Fruit fly (Drosophila melanogaster) whole organism, pupa: ENCODE results near the gene Tmf.

Experiments
- CG10348 ChIP-seq: fragments of 200-800 bp; sonication (Bioruptor generic); IDR thresholded peaks from 2 replicates; pipeline ENCODE4 v1.3.6; 2022; ENCODE audit warnings: missing biosample characterization, missing genetic modification characterization
- CG12605 ChIP-seq: fragments of 200-800 bp; sonication (Bioruptor generic); IDR thresholded peaks from 2 replicates; pipeline ENCODE4 v1.3.6; 2022; ENCODE audit warnings: missing biosample characterization, missing genetic modification characterization
- CG13204 ChIP-seq: fragments of 200-800 bp; sonication (Bioruptor generic); optimal IDR thresholded peaks from 2 replicates; lab custom pipeline; 2018; ENCODE audit warnings: missing biosample characterization, mild to moderate bottlenecking, missing genetic modification characterization, moderate library complexity
- CG14655 ChIP-seq: fragments of 200-800 bp; sonication (Bioruptor generic); optimal IDR thresholded peaks from 3 replicates; lab custom pipeline; 2017; ENCODE audit warnings: mild to moderate bottlenecking, missing biosample characterization, missing genetic modification reagents, missing genetic modification characterization
- CG15710 ChIP-seq: fragments of 200-800 bp; sonication (Bioruptor generic); optimal IDR thresholded peaks from 2 replicates; lab custom pipeline; 2018; ENCODE audit warnings: missing biosample characterization, mild to moderate bottlenecking, missing genetic modification characterization, moderate library complexity
- CG17806 ChIP-seq: fragments of 200-800 bp; sonication (Bioruptor generic); optimal IDR thresholded peaks from 2 replicates; lab custom pipeline; 2018; ENCODE audit warnings: missing biosample characterization, mild to moderate bottlenecking, missing genetic modification characterization, moderate library complexity
- CG32121 ChIP-seq: fragments of 200-800 bp; sonication (Bioruptor generic); IDR thresholded peaks from 2 replicates; pipeline ENCODE4 v1.3.6; 2022; ENCODE audit warnings: missing biosample characterization, missing genetic modification characterization
- CG34367 ChIP-seq: fragments of 200-800 bp; sonication (Bioruptor generic); optimal IDR thresholded peaks from 2 replicates; lab custom pipeline; 2018; ENCODE audit warnings: missing biosample characterization, mild to moderate bottlenecking, missing genetic modification characterization
- CG4496 ChIP-seq: fragments of 200-800 bp; sonication (Bioruptor generic); IDR thresholded peaks from 3 replicates; pipeline ENCODE4 v1.3.6; 2022; ENCODE audit warnings: missing biosample characterization, missing genetic modification characterization
- CG8159 ChIP-seq: fragments of 200-800 bp; sonication (Bioruptor generic); optimal IDR thresholded peaks from 3 replicates; lab custom pipeline; 2018; ENCODE audit warnings: missing biosample characterization, mild to moderate bottlenecking, missing genetic modification characterization, moderate library complexity
- CG8301 ChIP-seq: fragments of 200-800 bp; sonication (Bioruptor generic); optimal IDR thresholded peaks from 2 replicates; lab custom pipeline; 2018; ENCODE audit warnings: missing biosample characterization, mild to moderate bottlenecking, missing genetic modification characterization
- CG9948 ChIP-seq: fragments of 200-800 bp; sonication (Bioruptor generic); optimal IDR thresholded peaks from 2 replicates; lab custom pipeline; 2018; ENCODE audit warnings: missing biosample characterization, mild to moderate bottlenecking, missing genetic modification characterization, moderate library complexity
- D1 ChIP-seq: fragments of 200-800 bp; sonication (Bioruptor generic); optimal IDR thresholded peaks from 2 replicates; lab custom pipeline; 2018; ENCODE audit warnings: missing biosample characterization, mild to moderate bottlenecking, missing genetic modification characterization, moderate library complexity
- EcR ChIP-seq: fragments of 200-800 bp; sonication (Bioruptor generic); optimal IDR thresholded peaks from 3 replicates; lab custom pipeline; 2019; ENCODE audit warnings: missing biosample characterization, missing genetic modification characterization, mild to moderate bottlenecking, moderate library complexity, missing genetic modification reagents
- Ets98B ChIP-seq: fragments of 200-800 bp; sonication (Bioruptor generic); IDR thresholded peaks from 2 replicates; pipeline ENCODE4 v1.3.6; 2022; ENCODE audit warnings: missing biosample characterization, missing genetic modification characterization
- Pif1A ChIP-seq: fragments of 200-800 bp; sonication (Bioruptor generic); optimal IDR thresholded peaks from 3 replicates; lab custom pipeline; 2016; ENCODE audit warnings: missing biosample characterization, missing genetic modification characterization
- Pif1B ChIP-seq: fragments of 200-800 bp; sonication (Bioruptor generic); optimal IDR thresholded peaks from 3 replicates; lab custom pipeline; 2016; ENCODE audit warnings: missing biosample characterization, missing genetic modification characterization
- Snoo ChIP-seq: fragments of 200-800 bp; sonication (Bioruptor generic); optimal IDR thresholded peaks from 3 replicates; lab custom pipeline; 2017; ENCODE audit warnings: missing biosample characterization, mild to moderate bottlenecking, missing genetic modification characterization, inconsistent platforms
- fd96Ca ChIP-seq: fragments of 200-800 bp; sonication (Bioruptor generic); IDR thresholded peaks from 3 replicates; pipeline ENCODE4 v1.3.6; 2022; ENCODE audit warnings: missing biosample characterization, missing genetic modification characterization
- gl ChIP-seq: fragments of 200-800 bp; sonication (Bioruptor generic); optimal IDR thresholded peaks from 2 replicates; lab custom pipeline; 2018; ENCODE audit warnings: missing biosample characterization, mild to moderate bottlenecking, missing genetic modification characterization
- rn ChIP-seq: fragments of 200-800 bp; sonication (Bioruptor generic); IDR thresholded peaks from 2 replicates; pipeline ENCODE4 v1.3.6; 2022; ENCODE audit warnings: missing biosample characterization, missing genetic modification characterization

Gene Tmf

dm6 chrX:6849178-6849956 is 5.2 kb downstream of the Tmf start, which contains the start of the genes Cht11 and CG4558:
Cht11 (minus strand) TSS chrX:6849517.
CG4558 (plus strand) TSS chrX:6849770.
- TF ChIP-seq gl (peak; percentile 12), CG8301 (tag; lab: Kevin White, UChicago) (peak; percentile 76), Pif1B (GFP tag; lab: Kevin White, UChicago) (peak; percentile 66), CG15710 (tag; lab: Kevin White, UChicago) (peak; percentile 81), CG32121 (GFP tag; lab: Robert Waterston, UW) (peak; percentile 81), Pif1A (GFP tag; lab: Kevin White, UChicago) (peak; percentile 75), rn (peak; percentile 64), CG34367 (tag; lab: Kevin White, UChicago) (peak; percentile 68), CG4496 (peak; percentile 88), Snoo (tag; lab: Kevin White, UChicago) (peak; percentile 73), CG8159 (tag; lab: Kevin White, UChicago) (peak; percentile 83), EcR (GFP tag; lab: Kevin White, UChicago) (peak; percentile 92), D1 (tag; lab: Kevin White, UChicago) (no peak), CG13204 (GFP tag; lab: Kevin White, UChicago) (peak; percentile 41), CG10348 (GFP tag; lab: Robert Waterston, UW) (peak; percentile 40; the same call in 1 of the 2 replicates), CG9948 (tag; lab: Kevin White, UChicago) (peak; percentile 72), fd96Ca (peak; percentile 73; the same call in 1 of the 3 replicates), Ets98B (GFP tag; lab: Robert Waterston, UW) (peak; percentile 78), CG17806 (tag; lab: Kevin White, UChicago) (peak; percentile 72), CG12605 (peak; percentile 86), CG14655 (GFP tag; lab: Kevin White, UChicago) (peak; percentile 88)

- TF ChIP-seq fd96Ca, result peak; percentile 91
- peak; percentile 76 for TF ChIP-seq CG10348 (GFP tag; lab: Robert Waterston, UW)
- TF ChIP-seq CG8159 (tag; lab: Kevin White, UChicago), result peak; percentile 93
- peak; percentile 81 for TF ChIP-seq gl
- TF ChIP-seq CG8301 (tag; lab: Kevin White, UChicago), result peak; percentile 90
- peak; percentile 90 for TF ChIP-seq CG17806 (tag; lab: Kevin White, UChicago)
- peak; percentile 92 for TF ChIP-seq CG9948 (tag; lab: Kevin White, UChicago)
- peak; percentile 91 for TF ChIP-seq Snoo (tag; lab: Kevin White, UChicago)
- peak; percentile 88 for TF ChIP-seq Pif1B (GFP tag; lab: Kevin White, UChicago)
- TF ChIP-seq EcR (GFP tag; lab: Kevin White, UChicago), result peak; percentile 47
- TF ChIP-seq Pif1A (GFP tag; lab: Kevin White, UChicago), result peak; percentile 92
- TF ChIP-seq CG13204 (GFP tag; lab: Kevin White, UChicago), result peak; percentile 68
- TF ChIP-seq CG32121 (GFP tag; lab: Robert Waterston, UW), result peak; percentile 87
- peak; percentile 53 for TF ChIP-seq D1 (tag; lab: Kevin White, UChicago)
- peak; percentile 85 for TF ChIP-seq Ets98B (GFP tag; lab: Robert Waterston, UW)
- TF ChIP-seq rn, result peak; percentile 68
- TF ChIP-seq CG14655 (GFP tag; lab: Kevin White, UChicago), result peak; percentile 93
- peak; percentile 78 for TF ChIP-seq CG12605
- peak; percentile 93 for TF ChIP-seq CG4496
- peak; percentile 91 for TF ChIP-seq CG34367 (tag; lab: Kevin White, UChicago)
- peak; percentile 92 for TF ChIP-seq CG15710 (tag; lab: Kevin White, UChicago)
Measured at dm6 chrX:6852574-6852973, 8.4 kb downstream of the Tmf start.

dm6 chrX:6853384-6853783 is 9.2 kb downstream of the Tmf start:
- TF ChIP-seq CG4496 (0 out of 3 replicates have a peak, but pooled peaks have one; percentile 46), CG12605 (peak; percentile 29; the same call in 1 of the 2 replicates), D1 (tag; lab: Kevin White, UChicago) (no peak), Pif1B (GFP tag; lab: Kevin White, UChicago) (no peak), EcR (GFP tag; lab: Kevin White, UChicago) (peak; percentile 63), CG13204 (GFP tag; lab: Kevin White, UChicago) (peak; percentile 66), CG15710 (tag; lab: Kevin White, UChicago) (peak; percentile 37), CG14655 (GFP tag; lab: Kevin White, UChicago) (peak; percentile 6), gl (peak; percentile 38)

- peak; percentile 60 for TF ChIP-seq Snoo (tag; lab: Kevin White, UChicago)
- TF ChIP-seq D1 (tag; lab: Kevin White, UChicago), result peak; percentile 13
- TF ChIP-seq CG10348 (GFP tag; lab: Robert Waterston, UW), result no peak; the same call in 1 of the 2 replicates
- peak; percentile 85 for TF ChIP-seq CG14655 (GFP tag; lab: Kevin White, UChicago)
- TF ChIP-seq CG13204 (GFP tag; lab: Kevin White, UChicago), result no peak
- TF ChIP-seq CG17806 (tag; lab: Kevin White, UChicago), result peak; percentile 72
- TF ChIP-seq CG34367 (tag; lab: Kevin White, UChicago), result peak; percentile 62
- TF ChIP-seq CG15710 (tag; lab: Kevin White, UChicago), result peak; percentile 61
- peak; percentile 84 for TF ChIP-seq Pif1A (GFP tag; lab: Kevin White, UChicago)
- peak; percentile 93 for TF ChIP-seq fd96Ca
- no peak for TF ChIP-seq EcR (GFP tag; lab: Kevin White, UChicago)
- TF ChIP-seq CG32121 (GFP tag; lab: Robert Waterston, UW), result peak; percentile 88
- TF ChIP-seq CG4496, result peak; percentile 91
- peak; percentile 50 for TF ChIP-seq rn
- TF ChIP-seq CG12605, result peak; percentile 72; the same call in 1 of the 2 replicates
- TF ChIP-seq CG9948 (tag; lab: Kevin White, UChicago), result peak; percentile 79
- TF ChIP-seq Pif1B (GFP tag; lab: Kevin White, UChicago), result peak; percentile 85
- peak; percentile 78 for TF ChIP-seq CG8301 (tag; lab: Kevin White, UChicago)
- peak; percentile 88 for TF ChIP-seq Ets98B (GFP tag; lab: Robert Waterston, UW)
- no peak for TF ChIP-seq gl
- TF ChIP-seq CG8159 (tag; lab: Kevin White, UChicago), result peak; percentile 81
Measured at dm6 chrX:6854563-6854962, 10.4 kb downstream of the Tmf start.
